Fruit fly (Drosophila melanogaster) whole organism, embryonic: ENCODE data around the gene CG32454.
"Not testable (repeated sequence)": the region's sequence is repeated elsewhere in the genome, so short reads cannot be mapped to it uniquely, and the experiment has no call there.

Experiments
- Asciz ChIP-seq: fragments of 200-800 bp; sonication (Bioruptor generic); optimal IDR thresholded peaks from 2 replicates; lab custom pipeline; 2017; ENCODE audit warnings: missing biosample characterization, mild to moderate bottlenecking, missing genetic modification characterization, missing genetic modification reagents
- Bdp1 ChIP-seq: fragments of 200-800 bp; sonication (Bioruptor generic); optimal IDR thresholded peaks from 3 replicates; lab custom pipeline; 2016; ENCODE audit warnings: missing biosample characterization, missing genetic modification characterization
- Bteb2 ChIP-seq: fragments of 200-800 bp; sonication (Bioruptor generic); optimal IDR thresholded peaks from 2 replicates; lab custom pipeline; 2016; ENCODE audit warnings: missing biosample characterization, missing genetic modification characterization
- CG10267 ChIP-seq: fragments of 200-800 bp; sonication (Bioruptor generic); optimal IDR thresholded peaks from 2 replicates; lab custom pipeline; 2018; ENCODE audit warnings: missing biosample characterization, mild to moderate bottlenecking, missing genetic modification characterization, moderate library complexity
- CG10366 ChIP-seq: fragments of 200-800 bp; sonication (Bioruptor generic); IDR thresholded peaks from 2 replicates; pipeline ENCODE4 v1.3.6; 2022; ENCODE audit warnings: missing biosample characterization, missing genetic modification characterization
- CG10462 ChIP-seq: fragments of 200-800 bp; sonication (Bioruptor generic); optimal IDR thresholded peaks from 2 replicates; lab custom pipeline; 2016; ENCODE audit warnings: missing biosample characterization, missing genetic modification characterization
- CG11085 ChIP-seq: fragments of 200-800 bp; sonication (Bioruptor generic); IDR thresholded peaks from 2 replicates; pipeline ENCODE4 v1.3.6; 2022; ENCODE audit warnings: missing biosample characterization, missing genetic modification characterization
- CG17568 ChIP-seq: fragments of 200-800 bp; sonication (Bioruptor generic); optimal IDR thresholded peaks from 2 replicates; lab custom pipeline; 2018; ENCODE audit warnings: missing biosample characterization, mild to moderate bottlenecking, missing genetic modification characterization, moderate library complexity
- CG2116 ChIP-seq: fragments of 200-800 bp; sonication (Bioruptor generic); optimal IDR thresholded peaks from 3 replicates; lab custom pipeline; 2018; ENCODE audit warnings: missing biosample characterization, mild to moderate bottlenecking, missing genetic modification characterization
- CG2199 ChIP-seq: fragments of 200-800 bp; sonication (Bioruptor generic); IDR thresholded peaks from 3 replicates; pipeline ENCODE4 v1.3.6; 2022; ENCODE audit warnings: missing biosample characterization, missing genetic modification characterization
- CG3407 ChIP-seq: fragments of 200-800 bp; sonication (Bioruptor generic); optimal IDR thresholded peaks from 2 replicates; lab custom pipeline; 2018; ENCODE audit warnings: missing biosample characterization, mild to moderate bottlenecking, missing genetic modification characterization
- CG4730 ChIP-seq: fragments of 200-800 bp; sonication (Bioruptor generic); IDR thresholded peaks from 2 replicates; pipeline ENCODE4 v1.3.6; 2022; ENCODE audit warnings: missing biosample characterization, missing genetic modification characterization
- CG6689 ChIP-seq: fragments of 200-800 bp; sonication (Bioruptor generic); IDR thresholded peaks from 2 replicates; pipeline ENCODE4 v1.3.6; 2022; ENCODE audit warnings: missing biosample characterization, missing genetic modification characterization
- CG6765 ChIP-seq: fragments of 200-800 bp; sonication (Bioruptor generic); optimal IDR thresholded peaks from 3 replicates; lab custom pipeline; 2017; ENCODE audit warnings: missing biosample characterization, mild to moderate bottlenecking, missing genetic modification characterization
- CG7556 ChIP-seq: fragments of 200-800 bp; sonication (Bioruptor generic); optimal IDR thresholded peaks from 2 replicates; lab custom pipeline; 2017; ENCODE audit warnings: missing biosample characterization, mild to moderate bottlenecking, missing genetic modification characterization
- Deaf1 ChIP-seq: fragments of 200-800 bp; optimal IDR thresholded peaks from 3 replicates; lab custom pipeline; 2019; ENCODE audit warnings: missing biosample characterization, mild to moderate bottlenecking, missing genetic modification characterization, moderate library complexity
- Dll ChIP-seq: fragments of 200-800 bp; sonication (Bioruptor generic); IDR thresholded peaks from 4 replicates; pipeline ENCODE4 v1.3.6; 2022; ENCODE audit warnings: missing biosample characterization, missing genetic modification characterization; ENCODE audit not compliant: partially characterized antibody
- Doc3 ChIP-seq: fragments of 200-800 bp; sonication (Bioruptor generic); IDR thresholded peaks from 3 replicates; pipeline ENCODE4 v1.3.6; 2022; ENCODE audit warnings: missing biosample characterization, missing genetic modification characterization; ENCODE audit not compliant: partially characterized antibody
- Dref ChIP-seq: fragments of 200-800 bp; sonication (Bioruptor generic); IDR thresholded peaks from 2 replicates; pipeline ENCODE4 v1.3.6; 2022; ENCODE audit warnings: missing biosample characterization, missing genetic modification characterization
- NK7.1 ChIP-seq: fragments of 200-800 bp; sonication (Bioruptor generic); optimal IDR thresholded peaks from 3 replicates; lab custom pipeline; 2016; ENCODE audit warnings: missing biosample characterization, missing genetic modification characterization
- PHDP ChIP-seq: fragments of 200-800 bp; sonication (Bioruptor generic); optimal IDR thresholded peaks from 3 replicates; lab custom pipeline; 2018; ENCODE audit warnings: missing biosample characterization, mild to moderate bottlenecking, missing genetic modification characterization, moderate library complexity
- Trl ChIP-seq, 3 experiments: fragments of >200 bp in 2 of 3; fragments of 200-800 bp in 1 of 3; sonication (Bioruptor generic) in 1 of 3; optimal IDR thresholded peaks; 2 replicates in 1 of 3; 3 replicates in 2 of 3; lab custom pipeline; 2016 to 2017; ENCODE audit warnings: missing biosample characterization in 1 of 3, missing genetic modification characterization in 1 of 3
- ac ChIP-seq: fragments of 200-800 bp; sonication (Bioruptor generic); optimal IDR thresholded peaks from 3 replicates; lab custom pipeline; 2017; ENCODE audit warnings: missing biosample characterization, mild to moderate bottlenecking, missing genetic modification characterization
- ash1 ChIP-seq: fragments of 200-800 bp; sonication (Bioruptor generic); optimal IDR thresholded peaks from 2 replicates; lab custom pipeline; 2018; ENCODE audit warnings: missing biosample characterization, mild to moderate bottlenecking, missing genetic modification characterization
- az2 ChIP-seq: fragments of 200-800 bp; sonication (Bioruptor generic); optimal IDR thresholded peaks from 3 replicates; lab custom pipeline; 2016; ENCODE audit warnings: missing biosample characterization, missing genetic modification characterization
- cg ChIP-seq: fragments of 200-800 bp; sonication (Bioruptor generic); optimal IDR thresholded peaks from 3 replicates; lab custom pipeline; 2019; ENCODE audit warnings: missing biosample characterization, mild to moderate bottlenecking, missing genetic modification characterization, moderate library complexity
- chinmo ChIP-seq: fragments of 200-800 bp; sonication (Bioruptor generic); IDR thresholded peaks from 4 replicates; pipeline ENCODE4 v1.3.6; 2022; ENCODE audit warnings: missing biosample characterization, missing genetic modification characterization; ENCODE audit not compliant: partially characterized antibody
- ewg ChIP-seq: fragments of 200-800 bp; sonication (Bioruptor generic); optimal IDR thresholded peaks from 3 replicates; lab custom pipeline; 2017; ENCODE audit warnings: mild to moderate bottlenecking, missing biosample characterization, missing genetic modification reagents, missing genetic modification characterization
- gcm ChIP-seq: fragments of 200-800 bp; sonication (Bioruptor generic); optimal IDR thresholded peaks from 2 replicates; lab custom pipeline; 2019; ENCODE audit warnings: missing biosample characterization, mild to moderate bottlenecking, missing genetic modification characterization, moderate library complexity
- jumu ChIP-seq: fragments of 200-800 bp; sonication (Bioruptor generic); optimal IDR thresholded peaks from 3 replicates; lab custom pipeline; 2016; ENCODE audit warnings: missing biosample characterization, missing genetic modification characterization
- pho ChIP-seq: fragments of 200-800 bp; sonication (Bioruptor generic); optimal IDR thresholded peaks from 2 replicates; lab custom pipeline; 2016; ENCODE audit warnings: missing biosample characterization, missing genetic modification characterization
- pros ChIP-seq: fragments of 200-800 bp; sonication (Bioruptor generic); optimal IDR thresholded peaks from 3 replicates; lab custom pipeline; 2019; ENCODE audit warnings: missing biosample characterization, mild to moderate bottlenecking, missing genetic modification characterization, moderate library complexity
- rib ChIP-seq: fragments of 200-800 bp; sonication (Bioruptor generic); IDR thresholded peaks from 2 replicates; pipeline ENCODE4 v1.3.6; 2022; ENCODE audit warnings: missing biosample characterization, missing genetic modification characterization
- seq ChIP-seq: fragments of 200-800 bp; sonication (Bioruptor generic); IDR thresholded peaks from 2 replicates; pipeline ENCODE4 v1.3.6; 2022; ENCODE audit warnings: missing biosample characterization, missing genetic modification characterization
- sima ChIP-seq: fragments of 200-800 bp; sonication (Bioruptor generic); optimal IDR thresholded peaks from 2 replicates; lab custom pipeline; 2016; ENCODE audit warnings: missing biosample characterization, missing genetic modification characterization
- stwl ChIP-seq: fragments of 200-800 bp; sonication (Bioruptor generic); optimal IDR thresholded peaks from 3 replicates; lab custom pipeline; 2018; ENCODE audit warnings: missing biosample characterization, mild to moderate bottlenecking, missing genetic modification characterization, moderate library complexity
- tin ChIP-seq: fragments of 200-800 bp; sonication (Bioruptor generic); optimal IDR thresholded peaks from 3 replicates; lab custom pipeline; 2016; ENCODE audit warnings: missing biosample characterization, missing genetic modification characterization
- tll ChIP-seq, 2 experiments: fragments of 200-800 bp in 1 of 2; fragments of >200 bp in 1 of 2; sonication (Bioruptor generic) in 1 of 2; optimal IDR thresholded peaks; 2 replicates each; lab custom pipeline; 2017 to 2019; ENCODE audit warnings: missing biosample characterization in 2 of 2, missing genetic modification characterization in 2 of 2, mild to moderate bottlenecking in 1 of 2, moderate library complexity in 1 of 2
- tna ChIP-seq: fragments of 200-800 bp; sonication (Bioruptor generic); IDR thresholded peaks from 2 replicates; pipeline ENCODE4 v1.3.6; 2022; ENCODE audit warnings: missing biosample characterization, missing genetic modification characterization; ENCODE audit not compliant: partially characterized antibody

CG32454 gene

dm6 chr3L:22717137-22717767 is 12.3 kb upstream of the CG32454 start, which contains the start of the genes ArfGAP3 and CG32452 (continued):
- peak; percentile 25 for TF ChIP-seq Asciz (GFP tag; lab: Kevin White, UChicago)
- TF ChIP-seq CG10366 = peak; percentile 63; the same call in 1 of the 2 replicates
- peak; percentile 52 for TF ChIP-seq Bdp1
- TF ChIP-seq ash1 (GFP tag; lab: Kevin White, UChicago) = no peak

- TF ChIP-seq stwl (tag; lab: Kevin White, UChicago) (peak; percentile 39), CG10267 (tag; lab: Kevin White, UChicago) (peak; percentile 36), Trl (optimal IDR thresholded peaks at IDR 0.05; lab: Kevin White, UChicago) (peak; percentile 42 to 82), Dll (GFP tag; lab: Robert Waterston, UW) (0 out of 4 replicates have a peak, but pooled peaks have one; percentile 18), Doc3 (GFP tag; lab: Robert Waterston, UW) (0 out of 3 replicates have a peak, but pooled peaks have one; percentile 6), cg (GFP tag; lab: Kevin White, UChicago) (peak; percentile 65), rib (GFP tag; lab: Robert Waterston, UW) (0 out of 2 replicates have a peak, but pooled peaks have one; percentile 13), chinmo (GFP tag; lab: Robert Waterston, UW) (0 out of 4 replicates have a peak, but pooled peaks have one; percentile 33), CG6689 (GFP tag; lab: Robert Waterston, UW) (peak; percentile 71)
- not testable (repeated sequence) for TF ChIP-seq Trl (GFP tag; optimal IDR thresholded peaks at IDR 0.05; lab: Kevin White, UChicago)
Observed at dm6 chr3L:22720694-22721270, 8.8 kb upstream of the CG32454 start, which contains the start of gene mael. TSS of gene mael (plus strand) at chr3L:22721203.

dm6 chr3L:22721991-22722390 is 7.6 kb upstream of the CG32454 start, which contains the start of gene CG14451:
TSS of gene CG14451 (minus strand) at chr3L:22722091.
- TF ChIP-seq CG11085 (GFP tag; lab: Robert Waterston, UW) (no peak), CG17568 (GFP tag; lab: Kevin White, UChicago) (no peak), ac (GFP tag; lab: Kevin White, UChicago) (no peak), Dref (no peak), CG2199 (GFP tag; lab: Robert Waterston, UW) (0 out of 3 replicates have a peak, but pooled peaks have one; percentile 41), CG6765 (GFP tag; lab: Kevin White, UChicago) (no peak), CG4730 (GFP tag; lab: Robert Waterston, UW) (no peak), CG10267 (tag; lab: Kevin White, UChicago) (peak; percentile 12), stwl (tag; lab: Kevin White, UChicago) (peak; percentile 67)
- TF ChIP-seq, all 482 proteins: peak for 3

DNA sequence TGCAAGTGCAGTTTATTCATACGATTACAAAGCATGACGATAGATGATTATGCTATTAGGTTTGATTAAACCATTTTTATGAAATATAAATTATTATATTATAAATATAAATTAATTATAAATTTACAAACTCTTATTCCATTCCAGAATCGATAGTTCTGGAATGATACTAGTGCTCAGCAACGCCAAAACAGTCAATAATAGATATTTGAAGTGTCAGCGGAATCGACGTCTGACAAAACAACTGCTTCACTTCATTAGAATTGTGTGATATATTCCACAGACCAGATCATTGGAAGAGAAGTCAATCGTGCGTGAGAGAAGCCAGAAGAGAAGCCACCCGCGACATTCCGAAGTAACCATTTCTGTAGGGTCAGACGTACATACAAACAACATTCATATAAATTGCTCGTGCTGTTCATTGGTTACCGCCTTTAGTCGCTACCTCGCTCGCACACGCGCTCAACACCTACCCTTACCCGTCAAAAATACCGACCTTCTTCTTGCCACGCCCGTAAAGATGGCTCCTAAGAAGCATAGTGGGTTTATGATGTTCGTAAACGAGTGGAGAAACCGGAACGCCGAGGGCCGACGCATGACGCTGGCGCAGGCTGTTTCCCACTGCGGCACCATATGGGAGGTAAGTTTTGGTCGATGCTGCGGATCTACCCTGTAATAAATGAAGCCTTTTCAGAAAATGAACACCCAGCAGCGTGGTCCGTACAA is 5.4 kb upstream of the CG32454 start:
- TF ChIP-seq CG7556 (no peak), CG11085 (GFP tag; lab: Robert Waterston, UW) (no peak), CG17568 (GFP tag; lab: Kevin White, UChicago) (no peak), seq (GFP tag; lab: Robert Waterston, UW) (peak; percentile 59; the same call in 1 of the 2 replicates), CG10462 (GFP tag; lab: Kevin White, UChicago) (no peak), Deaf1 (peak; percentile 76), ewg (GFP tag; lab: Kevin White, UChicago) (peak; percentile 13), cg (GFP tag; lab: Kevin White, UChicago) (peak; percentile 2), CG10366 (no peak), az2 (GFP tag; lab: Kevin White, UChicago) (no peak), CG3407 (GFP tag; lab: Kevin White, UChicago) (no peak), tna (GFP tag; lab: Robert Waterston, UW) (no peak), CG2116 (GFP tag; lab: Kevin White, UChicago) (no peak), Bteb2 (GFP tag; lab: Kevin White, UChicago) (no peak), jumu (GFP tag; lab: Kevin White, UChicago) (no peak), NK7.1 (GFP tag; lab: Kevin White, UChicago) (no peak), gcm (no peak), sima (GFP tag; lab: Kevin White, UChicago) (no peak), PHDP (tag; lab: Kevin White, UChicago) (no peak), tin (GFP tag; lab: Kevin White, UChicago) (no peak), tll (GFP tag; optimal IDR thresholded peaks at IDR 0.05; lab: Kevin White, UChicago) (peak in 1 of 2 experiments; percentile 59), pros (peak; percentile 90), pho (GFP tag; lab: Kevin White, UChicago) (no peak)
